Worm (Caenorhabditis elegans) whole organism, young adult: ENCODE results near the gene srsx-24.
"Not testable (repeated sequence)": the region's sequence is repeated elsewhere in the genome, so short reads cannot be mapped to it uniquely, and the experiment has no call there.

Source experiments
- D2030.7 ChIP-seq: fragments of 200-800 bp; sonication (Bioruptor generic); IDR thresholded peaks from 2 replicates; pipeline ENCODE4 v1.3.6; 2022; ENCODE audit warnings: missing genetic modification reagents, missing genetic modification characterization, missing compliant biosample characterization
- F33H1.4 ChIP-seq: fragments of 200-800 bp; sonication (Bioruptor generic); IDR thresholded peaks from 2 replicates; pipeline ENCODE4 v1.3.6; 2022; ENCODE audit warnings: missing genetic modification reagents, missing genetic modification characterization, missing compliant biosample characterization
- F37B4.10 ChIP-seq: fragments of 200-800 bp; sonication (Bioruptor generic); IDR thresholded peaks from 2 replicates; pipeline ENCODE4 v1.3.6; 2022; ENCODE audit warnings: missing genetic modification characterization, missing compliant biosample characterization
- F39B2.1 ChIP-seq: fragments of 200-800 bp; sonication (Bioruptor generic); IDR thresholded peaks from 2 replicates; pipeline ENCODE4 v1.3.6; 2022; ENCODE audit warnings: missing genetic modification reagents, missing genetic modification characterization, missing compliant biosample characterization
- F49E8.2 ChIP-seq: sonication (generic microtip); optimal IDR thresholded peaks from 3 replicates; lab custom pipeline; 2017; ENCODE audit warnings: missing genetic modification characterization, mild to moderate bottlenecking, missing compliant biosample characterization, antibody characterized with exemption, moderate library complexity; ENCODE audit not compliant: insufficient read depth
- F55B11.4 ChIP-seq: sonication (generic microtip); optimal IDR thresholded peaks from 2 replicates; lab custom pipeline; 2016; ENCODE audit warnings: missing compliant biosample characterization, missing genetic modification characterization, borderline replicate concordance; ENCODE audit not compliant: insufficient read depth
- Y53F4B.3 ChIP-seq: fragments of 200-800 bp; sonication (Bioruptor generic); IDR thresholded peaks from 2 replicates; pipeline ENCODE4 v1.3.6; 2022; ENCODE audit warnings: missing genetic modification reagents, missing genetic modification characterization, missing compliant biosample characterization
- Y67H2A.10 ChIP-seq: fragments of 200-800 bp; sonication (Bioruptor generic); conservative IDR thresholded peaks from 2 replicates; pipeline ENCODE4 v1.3.6; 2022; ENCODE audit warnings: missing genetic modification reagents, missing genetic modification characterization, missing compliant biosample characterization
- akir-1 ChIP-seq: fragments of 200-800 bp; sonication (Bioruptor generic); optimal IDR thresholded peaks from 2 replicates; lab custom pipeline; 2018; ENCODE audit warnings: mild to moderate bottlenecking, missing genetic modification characterization, moderate library complexity, missing compliant biosample characterization
- attf-6 ChIP-seq: fragments of 200-800 bp; sonication (Bioruptor generic); IDR thresholded peaks from 2 replicates; pipeline ENCODE4 v1.3.6; 2022; ENCODE audit warnings: missing genetic modification reagents, missing genetic modification characterization, missing compliant biosample characterization
- cebp-1 ChIP-seq, 2 experiments: fragments of 200-800 bp in 1 of 2; sonication (Bioruptor generic) in 1 of 2; sonication (generic microtip) in 1 of 2; IDR thresholded peaks in 1 of 2; optimal IDR thresholded peaks in 1 of 2; 2 replicates each; pipeline versions ENCODE4 v1.3.6 to Lab custom; 2017 to 2022; ENCODE audit warnings: missing compliant biosample characterization in 2 of 2, missing genetic modification characterization in 2 of 2, mild to moderate bottlenecking in 1 of 2, missing genetic modification reagents in 1 of 2, moderate library complexity in 1 of 2
- ceh-40 ChIP-seq: fragments of 200-800 bp; sonication (Bioruptor generic); IDR thresholded peaks from 2 replicates; pipeline ENCODE4 v1.3.6; 2022; ENCODE audit warnings: missing genetic modification characterization, missing compliant biosample characterization
- ceh-58 ChIP-seq: fragments of 200-800 bp; sonication (Bioruptor generic); IDR thresholded peaks from 2 replicates; pipeline ENCODE4 v1.3.6; 2022; ENCODE audit warnings: missing genetic modification characterization, missing compliant biosample characterization
- ceh-79 ChIP-seq: sonication (generic microtip); optimal IDR thresholded peaks from 2 replicates; lab custom pipeline; 2017; ENCODE audit warnings: mild to moderate bottlenecking, missing genetic modification characterization, missing compliant biosample characterization
- egl-44 ChIP-seq: fragments of 200-800 bp; sonication (Bioruptor generic); IDR thresholded peaks from 2 replicates; pipeline ENCODE4 v1.3.6; 2022; ENCODE audit warnings: missing genetic modification reagents, missing genetic modification characterization, missing compliant biosample characterization
- gei-17 ChIP-seq: fragments of 200-800 bp; sonication (Bioruptor generic); optimal IDR thresholded peaks from 2 replicates; lab custom pipeline; 2018; ENCODE audit warnings: mild to moderate bottlenecking, missing genetic modification characterization, missing compliant biosample characterization
- hlh-12 ChIP-seq: sonication (generic microtip); optimal IDR thresholded peaks from 2 replicates; lab custom pipeline; 2016; ENCODE audit warnings: missing genetic modification characterization, missing compliant biosample characterization
- hmg-20 ChIP-seq: fragments of 200-800 bp; sonication (Bioruptor generic); IDR thresholded peaks from 2 replicates; pipeline ENCODE4 v1.3.6; 2022; ENCODE audit warnings: missing genetic modification reagents, missing genetic modification characterization, missing compliant biosample characterization
- let-607 ChIP-seq, 2 experiments: fragments of 200-800 bp in 1 of 2; sonication (Bioruptor generic) in 1 of 2; sonication (generic microtip) in 1 of 2; optimal IDR thresholded peaks; 2 replicates each; lab custom pipeline; 2016 to 2018; ENCODE audit warnings: mild to moderate bottlenecking in 2 of 2, missing compliant biosample characterization in 2 of 2, missing genetic modification characterization in 2 of 2, moderate library complexity in 2 of 2, missing genotype in 1 of 2
- lin-35 ChIP-seq, 3 experiments: fragments of 150-350 bp in 2 of 3; sonication (generic microtip) in 1 of 3; optimal IDR thresholded peaks; 2 replicates each; lab custom pipeline; 2014 to 2018; ENCODE audit warnings: missing biosample characterization in 3 of 3, missing genetic modification characterization in 3 of 3, missing genetic modification reagents in 3 of 3
- lin-54 ChIP-seq: fragments of 200-800 bp; sonication (Bioruptor generic); optimal IDR thresholded peaks from 2 replicates; lab custom pipeline; 2018; ENCODE audit warnings: mild to moderate bottlenecking, missing genetic modification characterization, missing compliant biosample characterization
- madf-6 ChIP-seq: fragments of 200-800 bp; sonication (Bioruptor generic); IDR thresholded peaks from 2 replicates; pipeline ENCODE4 v1.3.6; 2022; ENCODE audit warnings: missing genetic modification reagents, missing genetic modification characterization, missing compliant biosample characterization
- mcd-1 ChIP-seq: fragments of 200-800 bp; sonication (Bioruptor generic); IDR thresholded peaks from 2 replicates; pipeline ENCODE4 v1.3.6; 2022; ENCODE audit warnings: missing genetic modification reagents, missing genetic modification characterization, missing compliant biosample characterization
- nhr-179 ChIP-seq: sonication (generic microtip); optimal IDR thresholded peaks from 2 replicates; lab custom pipeline; 2016; ENCODE audit warnings: mild to moderate bottlenecking, missing genetic modification characterization, missing compliant biosample characterization
- nhr-27 ChIP-seq: fragments of 200-800 bp; sonication (Bioruptor generic); optimal IDR thresholded peaks from 2 replicates; lab custom pipeline; 2018; ENCODE audit warnings: mild to moderate bottlenecking, missing genetic modification characterization, moderate library complexity, missing compliant biosample characterization
- nhr-80 ChIP-seq: sonication (generic microtip); optimal IDR thresholded peaks from 2 replicates; lab custom pipeline; 2016; ENCODE audit warnings: missing genetic modification characterization, missing compliant biosample characterization
- repo-1 ChIP-seq: sonication (generic microtip); optimal IDR thresholded peaks from 2 replicates; lab custom pipeline; 2017; ENCODE audit warnings: mild to moderate bottlenecking, missing genetic modification characterization, missing compliant biosample characterization
- snpc-1.3 ChIP-seq: sonication (generic microtip); optimal IDR thresholded peaks from 2 replicates; lab custom pipeline; 2017; ENCODE audit warnings: missing genetic modification characterization, mild to moderate bottlenecking, missing compliant biosample characterization, antibody characterized with exemption, moderate library complexity, missing genotype, missing genetic modification reagents; ENCODE audit not compliant: insufficient read depth
- tlf-1 ChIP-seq: fragments of 200-800 bp; sonication (Bioruptor generic); optimal IDR thresholded peaks from 2 replicates; lab custom pipeline; 2018; ENCODE audit warnings: mild to moderate bottlenecking, missing genetic modification characterization, missing compliant biosample characterization
- zfh-2 ChIP-seq: fragments of 200-800 bp; sonication (Bioruptor generic); conservative IDR thresholded peaks from 2 replicates; pipeline ENCODE4 v1.3.6; 2022; ENCODE audit warnings: missing genetic modification reagents, missing genetic modification characterization, missing compliant biosample characterization
- zim-3 ChIP-seq: sonication (generic microtip); optimal IDR thresholded peaks from 2 replicates; lab custom pipeline; 2017; ENCODE audit warnings: mild to moderate bottlenecking, missing genetic modification characterization, moderate library complexity, missing compliant biosample characterization
- ztf-3 ChIP-seq: fragments of 200-800 bp; sonication (Bioruptor generic); optimal IDR thresholded peaks from 2 replicates; lab custom pipeline; 2018; ENCODE audit warnings: mild to moderate bottlenecking, missing genetic modification characterization, missing compliant biosample characterization

srsx-24 gene

DNA sequence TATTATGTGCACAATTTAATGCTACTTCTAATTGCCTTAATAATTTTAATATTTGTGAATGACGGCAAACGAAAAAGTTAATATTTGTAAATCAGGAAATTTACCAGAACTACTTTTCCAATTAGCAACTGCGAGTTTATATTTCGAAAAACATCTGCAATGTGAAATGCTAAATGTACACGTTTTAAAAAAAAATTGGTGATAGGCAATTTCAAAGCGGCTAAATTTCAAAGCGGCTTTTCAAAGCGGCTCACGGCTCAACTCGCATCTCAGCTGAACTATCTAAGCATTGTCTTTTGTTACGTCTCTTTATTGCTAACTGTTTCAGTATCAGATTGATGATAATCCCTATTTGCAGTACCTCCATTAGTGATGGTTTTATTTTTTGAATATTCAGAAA lies 39.5 kb downstream of the srsx-24 start, which contains the start of gene srh-187:
Gene srh-187 (minus strand): TSS at position 101 of the 400 bp plus-strand sequence.
- TF ChIP-seq madf-6 = no peak

- not testable (repeated sequence) for TF ChIP-seq snpc-1.3 (tag; lab: Kevin White, UChicago); repo-1; let-607 (tag; optimal IDR thresholded peaks at IDR 0.05; lab: Kevin White, UChicago)
Observed at ce11 chrV:7337218-7337617, 42.1 kb downstream of the srsx-24 start, which contains the start of gene F10G2.7. F10G2.7 (minus strand) TSS chrV:7337318.

DNA sequence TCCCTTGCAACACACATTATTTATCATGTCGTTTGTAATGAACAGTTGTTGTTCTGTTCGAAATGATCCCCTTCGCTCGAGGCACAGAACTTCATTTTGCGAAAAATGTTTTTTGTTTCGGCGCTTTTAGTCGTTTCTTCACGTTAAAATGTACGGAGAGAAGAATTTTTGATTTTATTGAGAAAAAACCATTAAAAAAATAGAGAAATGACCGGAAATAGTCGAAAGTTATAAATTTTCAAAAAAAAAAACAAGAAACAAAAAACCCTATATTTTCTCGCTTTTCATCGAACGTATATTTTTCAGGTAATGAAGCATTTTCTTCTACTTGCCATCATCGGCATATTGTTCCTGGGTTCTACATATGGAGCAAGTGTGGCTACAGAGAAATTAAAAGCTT lies 47.0 kb downstream of the srsx-24 start, which contains the start of gene F10G2.1:
Gene F10G2.1 (plus strand): TSS at position 301 of the 400 bp plus-strand sequence.
- TF ChIP-seq ztf-3 (GFP tag; lab: Kevin White, UChicago) (no peak), mcd-1 (no peak), F37B4.10 (GFP tag; lab: Robert Waterston, UW) (no peak), hmg-20 (GFP tag; lab: Robert Waterston, UW) (no peak), zfh-2 (GFP tag; lab: Robert Waterston, UW) (no peak), D2030.7 (GFP tag; lab: Robert Waterston, UW) (no peak), F49E8.2 (no peak), hlh-12 (tag; lab: Kevin White, UChicago) (no peak), lin-35 (GFP tag; optimal IDR thresholded peaks at IDR 0.05; lab: Kevin White, UChicago) (no peak), attf-6 (no peak), zim-3 (tag; lab: Kevin White, UChicago) (no peak), akir-1 (GFP tag; lab: Kevin White, UChicago) (no peak), tlf-1 (no peak), Y53F4B.3 (GFP tag; lab: Robert Waterston, UW) (no peak), F39B2.1 (GFP tag; lab: Robert Waterston, UW) (no peak), ceh-40 (no peak), nhr-80 (tag; lab: Kevin White, UChicago) (no peak)

DNA sequence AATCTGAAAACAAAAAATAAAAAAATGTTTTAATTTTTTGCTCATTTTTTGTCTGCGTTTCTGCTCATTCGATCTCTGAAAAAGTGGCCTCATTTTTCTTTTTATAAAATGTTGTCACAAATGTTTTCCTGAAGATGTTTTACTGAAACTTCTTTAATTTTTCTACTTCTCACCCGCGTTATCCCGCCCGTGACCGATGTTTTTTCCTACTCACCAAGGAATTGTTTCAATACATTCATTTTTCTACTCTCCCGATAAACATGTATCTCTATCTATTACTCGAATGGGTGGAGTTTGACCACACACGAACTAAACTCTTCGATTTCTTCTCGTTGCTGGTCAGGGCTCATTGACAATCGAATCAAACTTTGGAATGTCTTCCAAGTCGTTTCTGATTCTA lies 48.4 kb downstream of the srsx-24 start, which contains the start of gene F10G2.2:
Gene F10G2.2 (plus strand): TSS at position 301 of the 400 bp plus-strand sequence.
- TF ChIP-seq egl-44 (no peak), D2030.7 (GFP tag; lab: Robert Waterston, UW) (no peak), ceh-58 (GFP tag; lab: Robert Waterston, UW) (no peak), F39B2.1 (GFP tag; lab: Robert Waterston, UW) (no peak), ceh-79 (tag; lab: Kevin White, UChicago) (no peak), nhr-179 (tag; lab: Kevin White, UChicago) (no peak), repo-1 (no peak), F37B4.10 (GFP tag; lab: Robert Waterston, UW) (no peak), nhr-27 (tag; lab: Kevin White, UChicago) (no peak), Y67H2A.10 (no peak), gei-17 (GFP tag; lab: Kevin White, UChicago) (no peak), F33H1.4 (no peak), lin-54 (GFP tag; lab: Kevin White, UChicago) (no peak), cebp-1 (GFP tag; IDR thresholded peaks at IDR 0.05; lab: Robert Waterston, UW) (no peak), cebp-1 (tag; optimal IDR thresholded peaks at IDR 0.05; lab: Kevin White, UChicago) (no peak), nhr-80 (tag; lab: Kevin White, UChicago) (no peak), F55B11.4 (tag; lab: Kevin White, UChicago) (no peak)
